Worm (Caenorhabditis elegans) whole organism, young adult: ENCODE results near the gene ZK686.3.

ENCODE experiments used
- F10E7.11 ChIP-seq: sonication (generic microtip); optimal IDR thresholded peaks from 2 replicates; lab custom pipeline; 2017; ENCODE audit warnings: mild to moderate bottlenecking, missing genetic modification characterization, moderate library complexity, missing compliant biosample characterization
- F39B2.1 ChIP-seq: fragments of 200-800 bp; sonication (Bioruptor generic); IDR thresholded peaks from 2 replicates; pipeline ENCODE4 v1.3.6; 2022; ENCODE audit warnings: missing genetic modification reagents, missing genetic modification characterization, missing compliant biosample characterization
- ama-1 ChIP-seq, 3 experiments: fragments of 150-350 bp in 1 of 3; sonication (generic microtip) in 2 of 3; optimal IDR thresholded peaks; 2 replicates each; lab custom pipeline; 2014 to 2018; ENCODE audit warnings: missing biosample characterization in 2 of 3, missing genetic modification characterization in 2 of 3, missing genetic modification reagents in 2 of 3
- nhr-179 ChIP-seq: sonication (generic microtip); optimal IDR thresholded peaks from 2 replicates; lab custom pipeline; 2016; ENCODE audit warnings: mild to moderate bottlenecking, missing genetic modification characterization, missing compliant biosample characterization
- snpc-4 ChIP-seq, 5 experiments: fragments of 150-350 bp in 1 of 5; sonication (generic microtip) in 4 of 5; optimal IDR thresholded peaks; 2 replicates each; lab custom pipeline; 2014 to 2018; ENCODE audit warnings: missing genetic modification characterization in 5 of 5, missing biosample characterization in 3 of 5, antibody characterized with exemption in 2 of 5, mild to moderate bottlenecking in 2 of 5, missing compliant biosample characterization in 2 of 5, missing genotype in 2 of 5, moderate library complexity in 2 of 5, missing genetic modification reagents in 1 of 5

DNA sequence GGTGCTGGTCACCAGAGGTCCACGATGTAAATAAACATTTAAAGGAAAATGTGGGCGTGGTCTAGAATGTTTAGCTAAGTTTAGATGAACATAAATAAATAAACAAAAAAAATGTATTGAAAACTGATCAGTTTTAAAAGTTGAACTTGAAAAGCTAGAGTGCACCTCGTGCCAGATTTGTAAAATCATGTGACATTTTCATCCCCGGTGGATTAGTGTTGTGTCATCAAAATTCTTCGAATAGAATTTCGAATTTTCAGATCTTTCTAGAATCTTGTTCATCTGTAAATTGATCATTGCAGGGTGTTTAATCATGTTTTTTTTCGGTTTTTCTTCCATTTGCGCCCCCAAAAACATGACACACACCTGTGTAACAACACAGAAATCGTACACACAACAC lies 42.4 kb downstream of the ZK686.3 start:
- TF ChIP-seq F10E7.11 (tag; lab: Kevin White, UChicago) (no peak), ama-1 (optimal IDR thresholded peaks at IDR 0.05; lab: Kevin White, UChicago) (no peak), ama-1 (GFP tag; optimal IDR thresholded peaks at IDR 0.05; lab: Kevin White, UChicago) (no peak), nhr-179 (tag; lab: Kevin White, UChicago) (no peak), F39B2.1 (no peak), snpc-4 (GFP tag; optimal IDR thresholded peaks at IDR 0.05; lab: Kevin White, UChicago) (no peak), snpc-4 (tag; optimal IDR thresholded peaks at IDR 0.05; lab: Kevin White, UChicago) (no peak)
